Worm (Caenorhabditis elegans) whole organism, L4/young adult: ENCODE results near the gene cnc-10.

Experiments used
- dao-5 ChIP-seq: sonication (generic microtip); optimal IDR thresholded peaks from 2 replicates; lab custom pipeline; 2016; ENCODE audit warnings: missing genotype, missing genetic modification characterization, moderate library complexity, missing compliant biosample characterization
- him-1 ChIP-seq: sonication (generic microtip); optimal IDR thresholded peaks from 2 replicates; lab custom pipeline; 2016; ENCODE audit warnings: missing genotype, missing genetic modification reagents, missing genetic modification characterization, missing compliant biosample characterization

DNA sequence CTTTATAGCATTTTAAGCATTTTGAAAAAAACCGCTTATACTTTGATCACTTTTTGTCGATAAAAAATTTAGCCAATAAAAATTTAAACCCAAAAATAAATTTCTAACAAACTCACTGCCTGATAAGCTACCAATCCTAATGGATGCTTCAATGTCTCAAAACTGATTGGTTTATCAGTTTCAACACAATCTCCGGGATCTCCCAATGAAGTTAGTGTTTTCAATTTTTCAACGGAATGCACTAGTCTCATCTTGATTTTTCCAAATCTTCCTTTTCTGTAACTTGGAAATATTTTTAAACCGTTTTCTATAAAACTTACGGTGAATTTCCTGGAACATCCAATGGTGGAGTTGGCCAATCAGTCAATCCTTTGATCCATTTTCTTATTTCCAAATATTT, 40.7 kb downstream of the cnc-10 start:
- TF ChIP-seq him-1 (no peak), dao-5 (tag; lab: Kevin White, UChicago) (no peak)
